Worm (Caenorhabditis elegans) whole organism, L1 larva: ENCODE data around the gene klc-2.

Experiments used
- C16A3.4 ChIP-seq: fragments of 150-350 bp; optimal IDR thresholded peaks from 2 replicates; lab custom pipeline; 2014; ENCODE audit warnings: missing biosample characterization, missing genetic modification characterization
- Y116A8C.19 ChIP-seq: sonication (generic microtip); optimal IDR thresholded peaks from 2 replicates; lab custom pipeline; 2016; ENCODE audit warnings: missing compliant biosample characterization, missing genetic modification characterization, borderline replicate concordance
- blmp-1 ChIP-seq: fragments of 150-350 bp; optimal IDR thresholded peaks from 2 replicates; lab custom pipeline; 2014; ENCODE audit warnings: missing biosample characterization, missing genetic modification characterization
- dpl-1 ChIP-seq, 3 experiments: fragments of 150-350 bp in 2 of 3; sonication (generic microtip) in 1 of 3; optimal IDR thresholded peaks; 2 replicates each; lab custom pipeline; 2014 to 2017; ENCODE audit warnings: missing biosample characterization in 3 of 3, missing genetic modification characterization in 3 of 3, missing genetic modification reagents in 3 of 3
- dsc-1 ChIP-seq: sonication (generic microtip); optimal IDR thresholded peaks from 2 replicates; lab custom pipeline; 2016; ENCODE audit warnings: mild to moderate bottlenecking, missing genetic modification characterization, missing compliant biosample characterization
- efl-1 ChIP-seq, 4 experiments: fragments of 150-350 bp; optimal IDR thresholded peaks in 3 of 4; peaks in 1 of 4; 1 replicate in 1 of 4; 2 replicates in 3 of 4; lab custom pipeline; 2014; ENCODE audit warnings: missing biosample characterization in 2 of 4, missing genetic modification characterization in 2 of 4, missing genetic modification reagents in 2 of 4
- efl-3 ChIP-seq: fragments of 200-800 bp; sonication (Bioruptor generic); optimal IDR thresholded peaks from 2 replicates; lab custom pipeline; 2018; ENCODE audit warnings: mild to moderate bottlenecking, missing genetic modification characterization, missing compliant biosample characterization
- egl-27 ChIP-seq, 2 experiments: fragments of 150-350 bp in 1 of 2; sonication (generic microtip); optimal IDR thresholded peaks; 3 replicates each; lab custom pipeline; 2017 to 2018; ENCODE audit warnings: missing biosample characterization in 2 of 2, missing genetic modification characterization in 2 of 2, missing genetic modification reagents in 2 of 2
- ets-5 ChIP-seq: fragments of 200-800 bp; sonication (Bioruptor generic); IDR thresholded peaks from 2 replicates; pipeline ENCODE4 v1.3.6; 2022; ENCODE audit warnings: missing genetic modification characterization, missing compliant biosample characterization
- fkh-10 ChIP-seq: sonication (generic microtip); optimal IDR thresholded peaks from 2 replicates; lab custom pipeline; 2017; ENCODE audit warnings: missing biosample characterization, missing genetic modification reagents, missing genetic modification characterization
- fkh-4 ChIP-seq: sonication (generic microtip); optimal IDR thresholded peaks from 2 replicates; lab custom pipeline; 2016; ENCODE audit warnings: missing compliant biosample characterization, missing genetic modification characterization, borderline replicate concordance
- hlh-4 ChIP-seq: sonication (generic microtip); optimal IDR thresholded peaks from 2 replicates; lab custom pipeline; 2016; ENCODE audit warnings: mild to moderate bottlenecking, missing genetic modification characterization, missing compliant biosample characterization
- hpl-2 ChIP-seq: fragments of 150-350 bp; optimal IDR thresholded peaks from 2 replicates; lab custom pipeline; 2014; ENCODE audit warnings: missing biosample characterization, missing genetic modification reagents, missing genetic modification characterization
- irx-1 ChIP-seq: sonication (generic microtip); optimal IDR thresholded peaks from 2 replicates; lab custom pipeline; 2016; ENCODE audit warnings: missing genetic modification characterization, missing compliant biosample characterization
- jun-1 ChIP-seq: fragments of 150-350 bp; optimal IDR thresholded peaks from 2 replicates; lab custom pipeline; 2014; ENCODE audit warnings: missing biosample characterization, missing genetic modification reagents, missing genetic modification characterization
- lin-13 ChIP-seq: fragments of 150-350 bp; optimal IDR thresholded peaks from 2 replicates; lab custom pipeline; 2014; ENCODE audit warnings: missing biosample characterization, missing genetic modification reagents, missing genetic modification characterization
- lin-14 ChIP-seq: fragments of 200-800 bp; sonication (Bioruptor generic); optimal IDR thresholded peaks from 2 replicates; lab custom pipeline; 2018; ENCODE audit warnings: mild to moderate bottlenecking, missing genetic modification characterization, moderate library complexity, missing compliant biosample characterization
- lin-35 ChIP-seq, 2 experiments: fragments of 150-350 bp; optimal IDR thresholded peaks; 2 replicates each; lab custom pipeline; 2014; ENCODE audit warnings: missing biosample characterization in 2 of 2, missing genetic modification characterization in 2 of 2, missing genetic modification reagents in 2 of 2
- lin-39 ChIP-seq: fragments of 150-350 bp; optimal IDR thresholded peaks from 2 replicates; lab custom pipeline; 2014; ENCODE audit warnings: missing biosample characterization, missing genetic modification reagents, missing genetic modification characterization
- lsy-2 ChIP-seq, 2 experiments: fragments of 150-350 bp; optimal IDR thresholded peaks; 2 replicates each; lab custom pipeline; 2014; ENCODE audit warnings: missing biosample characterization in 2 of 2, missing genetic modification characterization in 2 of 2
- mdl-1 ChIP-seq, 2 experiments: fragments of 150-350 bp; optimal IDR thresholded peaks; 2 replicates each; lab custom pipeline; 2014 to 2017; ENCODE audit warnings: missing biosample characterization in 2 of 2, missing genetic modification characterization in 2 of 2, inconsistent platforms in 1 of 2
- nhr-12 ChIP-seq: sonication (generic microtip); optimal IDR thresholded peaks from 2 replicates; lab custom pipeline; 2017; ENCODE audit warnings: missing biosample characterization, missing genetic modification characterization
- nhr-47 ChIP-seq: sonication (generic microtip); optimal IDR thresholded peaks from 2 replicates; lab custom pipeline; 2016; ENCODE audit warnings: mild to moderate bottlenecking, missing genetic modification characterization, moderate library complexity, missing compliant biosample characterization
- nhr-71 ChIP-seq: sonication (generic microtip); optimal IDR thresholded peaks from 2 replicates; lab custom pipeline; 2016; ENCODE audit warnings: mild to moderate bottlenecking, missing genetic modification characterization, moderate library complexity, missing compliant biosample characterization
- nhr-76 ChIP-seq: sonication (generic microtip); optimal IDR thresholded peaks from 2 replicates; lab custom pipeline; 2017; ENCODE audit warnings: missing biosample characterization, missing genetic modification characterization
- nhr-77 ChIP-seq: fragments of 150-350 bp; optimal IDR thresholded peaks from 2 replicates; lab custom pipeline; 2014; ENCODE audit warnings: missing biosample characterization, missing genetic modification characterization
- nhr-84 ChIP-seq: sonication (generic microtip); optimal IDR thresholded peaks from 2 replicates; lab custom pipeline; 2017; ENCODE audit warnings: missing biosample characterization, missing genetic modification characterization
- nhr-90 ChIP-seq: sonication (generic microtip); optimal IDR thresholded peaks from 2 replicates; lab custom pipeline; 2016; ENCODE audit warnings: mild to moderate bottlenecking, missing genetic modification characterization, missing compliant biosample characterization; ENCODE audit not compliant: poor library complexity
- pag-3 ChIP-seq: sonication (generic microtip); optimal IDR thresholded peaks from 2 replicates; lab custom pipeline; 2017; ENCODE audit warnings: missing genetic modification characterization, mild to moderate bottlenecking, missing compliant biosample characterization, antibody characterized with exemption, borderline replicate concordance; ENCODE audit not compliant: insufficient read depth
- pax-3 ChIP-seq: fragments of 200-800 bp; sonication (Bioruptor generic); optimal IDR thresholded peaks from 2 replicates; lab custom pipeline; 2018; ENCODE audit warnings: mild to moderate bottlenecking, missing genetic modification characterization, moderate library complexity, missing compliant biosample characterization
- pqm-1 ChIP-seq: sonication (generic microtip); optimal IDR thresholded peaks from 3 replicates; lab custom pipeline; 2017; ENCODE audit warnings: missing biosample characterization, missing genetic modification characterization
- rnt-1 ChIP-seq: sonication (generic microtip); optimal IDR thresholded peaks from 2 replicates; lab custom pipeline; 2016; ENCODE audit warnings: mild to moderate bottlenecking, missing genetic modification characterization, moderate library complexity, missing compliant biosample characterization
- skn-1 ChIP-seq: fragments of 150-350 bp; optimal IDR thresholded peaks from 2 replicates; lab custom pipeline; 2014; ENCODE audit warnings: missing biosample characterization, missing genetic modification characterization
- snpc-4 ChIP-seq: fragments of 150-350 bp; optimal IDR thresholded peaks from 2 replicates; lab custom pipeline; 2014; ENCODE audit warnings: missing biosample characterization, missing genetic modification characterization
- snu-23 ChIP-seq: sonication (generic microtip); optimal IDR thresholded peaks from 2 replicates; lab custom pipeline; 2016; ENCODE audit warnings: missing genetic modification characterization, missing compliant biosample characterization
- sox-4 ChIP-seq: sonication (generic microtip); optimal IDR thresholded peaks from 2 replicates; lab custom pipeline; 2016; ENCODE audit warnings: missing genetic modification characterization, missing compliant biosample characterization
- sup-37 ChIP-seq: fragments of 200-800 bp; sonication (Bioruptor generic); optimal IDR thresholded peaks from 2 replicates; lab custom pipeline; 2018; ENCODE audit warnings: mild to moderate bottlenecking, missing genetic modification characterization, missing compliant biosample characterization
- swsn-7 ChIP-seq: sonication (generic microtip); optimal IDR thresholded peaks from 2 replicates; lab custom pipeline; 2016; ENCODE audit warnings: missing genetic modification characterization, missing compliant biosample characterization
- tbx-2 ChIP-seq: sonication (generic microtip); optimal IDR thresholded peaks from 2 replicates; lab custom pipeline; 2016; ENCODE audit warnings: missing genetic modification characterization, missing compliant biosample characterization
- tlp-1 ChIP-seq: fragments of 150-350 bp; optimal IDR thresholded peaks from 2 replicates; lab custom pipeline; 2014; ENCODE audit warnings: missing biosample characterization, missing genetic modification characterization
- unc-30 ChIP-seq: sonication (generic microtip); optimal IDR thresholded peaks from 2 replicates; lab custom pipeline; 2017; ENCODE audit warnings: missing biosample characterization, missing genetic modification characterization
- unc-86 ChIP-seq: sonication (generic microtip); optimal IDR thresholded peaks from 2 replicates; lab custom pipeline; 2016; ENCODE audit warnings: missing genetic modification characterization, missing compliant biosample characterization
- vab-15 ChIP-seq: sonication (generic microtip); optimal IDR thresholded peaks from 2 replicates; lab custom pipeline; 2017; ENCODE audit warnings: missing genotype, mild to moderate bottlenecking, missing genetic modification characterization, missing compliant biosample characterization
- xbp-1 ChIP-seq: sonication (generic microtip); optimal IDR thresholded peaks from 2 replicates; lab custom pipeline; 2016; ENCODE audit warnings: missing genetic modification characterization, missing compliant biosample characterization
- zip-4 ChIP-seq: fragments of 200-800 bp; sonication (Bioruptor generic); optimal IDR thresholded peaks from 2 replicates; lab custom pipeline; 2018; ENCODE audit warnings: mild to moderate bottlenecking, missing genetic modification characterization, moderate library complexity, missing compliant biosample characterization
- ztf-4 ChIP-seq: fragments of 150-350 bp; optimal IDR thresholded peaks from 2 replicates; lab custom pipeline; 2014; ENCODE audit warnings: missing biosample characterization, missing genetic modification characterization

Gene klc-2

DNA sequence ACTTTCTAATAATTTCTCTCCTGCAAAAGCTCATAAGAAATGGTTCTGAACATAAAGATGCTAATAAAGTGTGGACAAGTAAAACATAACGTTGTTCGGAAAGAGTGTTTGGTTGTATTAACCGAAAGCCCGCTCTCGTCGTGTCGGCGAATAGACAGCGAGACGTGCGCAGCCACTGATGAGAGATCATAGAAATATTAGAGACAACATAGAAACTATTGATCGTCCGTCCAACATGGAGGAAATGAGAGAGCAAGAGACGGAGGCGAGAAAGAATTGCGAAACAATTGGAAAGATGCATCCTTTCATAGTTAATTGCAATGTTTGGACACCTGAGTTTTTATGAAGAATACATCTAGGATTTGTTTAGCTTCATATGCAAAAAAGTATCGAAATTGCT, 695 bp downstream of the klc-2 start (continued):
- no peak for TF ChIP-seq hlh-4 (tag; lab: Kevin White, UChicago)
- TF ChIP-seq jun-1: peak; percentile 17
- TF ChIP-seq nhr-77 (tag; lab: Kevin White, UChicago): peak; percentile 29
- peak; percentile 60 to 74 for TF ChIP-seq efl-1 (optimal IDR thresholded peaks at IDR 0.05; lab: Kevin White, UChicago)
- peak; percentile 48 to 92 for TF ChIP-seq efl-1 (GFP tag; optimal IDR thresholded peaks at IDR 0.05 in 1 of 2; lab: Kevin White, UChicago)
- peak; percentile 66 for TF ChIP-seq blmp-1 (tag; lab: Kevin White, UChicago)
- TF ChIP-seq nhr-71 (tag; lab: Kevin White, UChicago): peak; percentile 76
- TF ChIP-seq snu-23 (GFP tag; lab: Kevin White, UChicago): peak; percentile 71
- peak; percentile 34 for TF ChIP-seq xbp-1 (tag; lab: Kevin White, UChicago)
- peak; percentile 90 for TF ChIP-seq lin-14 (GFP tag; lab: Kevin White, UChicago)
- no peak for TF ChIP-seq dsc-1 (tag; lab: Kevin White, UChicago)
- TF ChIP-seq C16A3.4 (tag; lab: Kevin White, UChicago): no peak
- TF ChIP-seq nhr-47 (tag; lab: Kevin White, UChicago): peak; percentile 46
- no peak for TF ChIP-seq egl-27 (tag; optimal IDR thresholded peaks at IDR 0.05; lab: Kevin White, UChicago)
- no peak for TF ChIP-seq Y116A8C.19 (tag; lab: Kevin White, UChicago)
- TF ChIP-seq fkh-10 (GFP tag; lab: Kevin White, UChicago): no peak
- TF ChIP-seq efl-3 (GFP tag; lab: Kevin White, UChicago): no peak
- no peak for TF ChIP-seq sup-37 (GFP tag; lab: Kevin White, UChicago)
- TF ChIP-seq pax-3: no peak
- peak; percentile 40 for TF ChIP-seq lin-13 (GFP tag; lab: Kevin White, UChicago)
- peak; percentile 56 to 62 for TF ChIP-seq lin-35 (GFP tag; optimal IDR thresholded peaks at IDR 0.05; lab: Kevin White, UChicago)
- TF ChIP-seq ets-5 (GFP tag; lab: Robert Waterston, UW): no peak
- no peak for TF ChIP-seq tlp-1 (tag; lab: Kevin White, UChicago)
- TF ChIP-seq fkh-4 (tag; lab: Kevin White, UChicago): no peak
- no peak for TF ChIP-seq hpl-2 (GFP tag; lab: Kevin White, UChicago)
- peak; percentile 67 to 90 for TF ChIP-seq lsy-2 (tag; optimal IDR thresholded peaks at IDR 0.05; lab: Kevin White, UChicago)
- peak; percentile 45 for TF ChIP-seq ztf-4 (tag; lab: Kevin White, UChicago)
- TF ChIP-seq vab-15 (tag; lab: Kevin White, UChicago): no peak
- TF ChIP-seq swsn-7 (tag; lab: Kevin White, UChicago): peak; percentile 59
- peak in 1 of 2 experiments; percentile 34 for TF ChIP-seq mdl-1 (tag; optimal IDR thresholded peaks at IDR 0.05; lab: Kevin White, UChicago)
- no peak for TF ChIP-seq nhr-90 (tag; lab: Kevin White, UChicago)
- TF ChIP-seq, all 84 proteins: peak for 30

DNA sequence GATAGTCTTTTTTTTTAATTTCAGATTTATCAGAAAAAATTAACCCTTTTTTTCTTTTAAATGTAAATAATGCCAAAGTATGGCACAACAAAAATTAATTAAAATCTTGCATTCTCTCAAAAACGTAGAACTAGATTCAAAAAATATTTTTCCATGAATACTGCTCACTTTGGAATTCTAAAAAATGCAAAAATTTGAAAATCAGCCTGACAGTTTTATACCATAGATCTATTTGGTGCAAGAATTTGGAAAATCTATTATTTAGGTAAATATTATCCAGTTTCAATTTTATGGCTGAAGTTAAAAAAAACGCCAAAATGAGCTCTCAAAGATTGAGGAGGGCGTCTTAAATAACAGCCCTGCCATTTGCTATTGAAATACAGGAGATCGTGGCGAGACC, 1.5 kb downstream of the klc-2 start:
- TF ChIP-seq nhr-84 (tag; lab: Kevin White, UChicago): no peak
- no peak for TF ChIP-seq efl-1 (optimal IDR thresholded peaks at IDR 0.05; lab: Kevin White, UChicago)
- peak in 1 of 2 experiments; percentile 32 for TF ChIP-seq efl-1 (GFP tag; optimal IDR thresholded peaks at IDR 0.05 in 1 of 2; lab: Kevin White, UChicago)
- TF ChIP-seq nhr-12 (tag; lab: Kevin White, UChicago): no peak

DNA sequence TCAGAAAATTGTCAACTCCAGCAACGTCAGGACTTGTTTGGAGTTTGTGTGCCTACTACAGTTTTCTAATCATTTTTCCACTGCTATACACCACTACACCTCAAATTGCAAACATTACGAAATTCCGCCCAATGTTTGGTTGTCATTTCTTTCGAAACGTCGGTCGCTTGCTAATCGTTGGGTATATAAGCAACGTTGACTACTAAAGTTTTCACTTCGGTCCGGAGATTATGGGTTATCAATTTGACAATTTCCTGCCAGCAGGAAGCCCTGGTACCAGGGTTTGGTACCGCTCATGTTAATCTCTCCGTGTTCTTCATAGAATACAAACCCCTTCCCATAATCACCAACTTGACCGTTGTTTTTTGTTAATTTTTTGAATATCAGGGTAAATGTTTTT, 5.2 kb downstream of the klc-2 start:
- peak in 1 of 2 experiments; percentile 36 for TF ChIP-seq lsy-2 (tag; optimal IDR thresholded peaks at IDR 0.05; lab: Kevin White, UChicago)
- no peak for TF ChIP-seq unc-30 (tag; lab: Kevin White, UChicago)
- no peak for TF ChIP-seq lin-39
- TF ChIP-seq zip-4 (GFP tag; lab: Kevin White, UChicago): peak; percentile 49
- no peak for TF ChIP-seq unc-86
- peak; percentile 63 for TF ChIP-seq pqm-1 (tag; lab: Kevin White, UChicago)
- no peak for TF ChIP-seq sox-4 (tag; lab: Kevin White, UChicago)
- peak; percentile 97 for TF ChIP-seq snpc-4 (tag; lab: Kevin White, UChicago)
- peak in 1 of 2 experiments; percentile 30 for TF ChIP-seq mdl-1 (tag; optimal IDR thresholded peaks at IDR 0.05; lab: Kevin White, UChicago)
- TF ChIP-seq dpl-1 (GFP tag; optimal IDR thresholded peaks at IDR 0.05; lab: Kevin White, UChicago): peak in 1 of 3 experiments; percentile 35
- TF ChIP-seq irx-1: no peak
- TF ChIP-seq pag-3 (tag; lab: Kevin White, UChicago): no peak
- peak; percentile 20 for TF ChIP-seq tbx-2 (tag; lab: Kevin White, UChicago)
- peak; percentile 26 for TF ChIP-seq xbp-1 (tag; lab: Kevin White, UChicago)
- TF ChIP-seq skn-1 (tag; lab: Kevin White, UChicago): peak; percentile 82
- peak; percentile 14 for TF ChIP-seq rnt-1 (tag; lab: Kevin White, UChicago)
- TF ChIP-seq nhr-71 (tag; lab: Kevin White, UChicago): peak; percentile 40
- peak; percentile 54 for TF ChIP-seq hpl-2 (GFP tag; lab: Kevin White, UChicago)
- TF ChIP-seq lin-14 (GFP tag; lab: Kevin White, UChicago): peak; percentile 12
- peak; percentile 53 for TF ChIP-seq nhr-77 (tag; lab: Kevin White, UChicago)
- no peak for TF ChIP-seq fkh-4 (tag; lab: Kevin White, UChicago)
- peak; percentile 41 for TF ChIP-seq jun-1
- no peak for TF ChIP-seq nhr-76 (tag; lab: Kevin White, UChicago)
- peak; percentile 7 for TF ChIP-seq swsn-7 (tag; lab: Kevin White, UChicago)
